ENCODE assay signal across 3 worm cellular contexts in genomic region chrIV:4650624-4651094, ce11.
TF ChIP-seq lines count a peak whose summit lies in the region.

ubc-9 (plus strand) TSS chrIV:4651044.

TF ChIP-seq in whole organism, L1 larva, 84 proteins besides CTCF, POLR2A, EP300 and RAD21 (continued from another document and continues in another):
- TF ChIP-seq aha-1 (tag; optimal IDR thresholded peaks at IDR 0.05; lab: Kevin White, UChicago) = peak; percentile 13
- no peak for TF ChIP-seq fkh-4 (tag; optimal IDR thresholded peaks at IDR 0.05; lab: Kevin White, UChicago; ENCODE audit: borderline replicate concordance)
- TF ChIP-seq nhr-71 (tag; optimal IDR thresholded peaks at IDR 0.05; lab: Kevin White, UChicago) = peak; percentile 88
- TF ChIP-seq jun-1 (tag; optimal IDR thresholded peaks at IDR 0.05; lab: Kevin White, UChicago) = no peak
- TF ChIP-seq unc-62 (GFP tag; optimal IDR thresholded peaks at IDR 0.05; lab: Kevin White, UChicago) = no peak
- peak; percentile 62 for TF ChIP-seq rnt-1 (tag; optimal IDR thresholded peaks at IDR 0.05; lab: Kevin White, UChicago)
- no peak for TF ChIP-seq pag-3 (tag; optimal IDR thresholded peaks at IDR 0.05; lab: Kevin White, UChicago; ENCODE audit: borderline replicate concordance, insufficient read depth)
- TF ChIP-seq egl-27 (tag; optimal IDR thresholded peaks at IDR 0.05; lab: Kevin White, UChicago) = no peak
- peak; percentile 22 for TF ChIP-seq irx-1 (tag; optimal IDR thresholded peaks at IDR 0.05; lab: Kevin White, UChicago)
- TF ChIP-seq unc-86 (tag; optimal IDR thresholded peaks at IDR 0.05; lab: Kevin White, UChicago) = peak; percentile 70
- peak; percentile 56 for TF ChIP-seq skn-1 (tag; optimal IDR thresholded peaks at IDR 0.05; lab: Kevin White, UChicago)
- TF ChIP-seq efl-3 (GFP tag; optimal IDR thresholded peaks at IDR 0.05; lab: Kevin White, UChicago) = no peak
- peak; percentile 16 for TF ChIP-seq F16B12.6 (tag; optimal IDR thresholded peaks at IDR 0.05; lab: Kevin White, UChicago)
- peak; percentile 59 for TF ChIP-seq grh-1 (GFP tag; IDR thresholded peaks at IDR 0.05; lab: Robert Waterston, UW)
- TF ChIP-seq snpc-4 (tag; optimal IDR thresholded peaks at IDR 0.05; lab: Kevin White, UChicago) = peak; percentile 47
- TF ChIP-seq lin-14 (GFP tag; optimal IDR thresholded peaks at IDR 0.05; lab: Kevin White, UChicago) = peak; percentile 83
- TF ChIP-seq lin-15B (tag; optimal IDR thresholded peaks at IDR 0.05; lab: Kevin White, UChicago) = peak; percentile 70
- no peak for TF ChIP-seq ces-1 (GFP tag; optimal IDR thresholded peaks at IDR 0.05; lab: Kevin White, UChicago)
- peak; percentile 43 for TF ChIP-seq nhr-77 (tag; optimal IDR thresholded peaks at IDR 0.05; lab: Kevin White, UChicago)
- peak; percentile 81 for TF ChIP-seq nhr-19 (GFP tag; conservative IDR thresholded peaks at IDR 0.05; lab: Robert Waterston, UW)
- TF ChIP-seq elt-2 (tag; optimal IDR thresholded peaks at IDR 0.05; lab: Kevin White, UChicago) = peak; percentile 31
- peak; percentile 72 for TF ChIP-seq fkh-8 (tag; optimal IDR thresholded peaks at IDR 0.05; lab: Kevin White, UChicago)
- no peak for TF ChIP-seq ceh-63 (GFP tag; optimal IDR thresholded peaks at IDR 0.05; lab: Kevin White, UChicago)
- no peak for TF ChIP-seq hpl-2 (GFP tag; optimal IDR thresholded peaks at IDR 0.05; lab: Kevin White, UChicago)
- TF ChIP-seq pax-3 (tag; optimal IDR thresholded peaks at IDR 0.05; lab: Kevin White, UChicago) = peak; percentile 56
- TF ChIP-seq isw-1 (GFP tag; IDR thresholded peaks at IDR 0.05; lab: Robert Waterston, UW) = peak; percentile 69
- TF ChIP-seq nhr-76 (tag; optimal IDR thresholded peaks at IDR 0.05; lab: Kevin White, UChicago) = no peak
- peak; percentile 26 for TF ChIP-seq ztf-4 (tag; optimal IDR thresholded peaks at IDR 0.05; lab: Kevin White, UChicago)
- TF ChIP-seq egl-13 (tag; optimal IDR thresholded peaks at IDR 0.05; lab: Kevin White, UChicago) = peak; percentile 54
- no peak for TF ChIP-seq nhr-11 (tag; optimal IDR thresholded peaks at IDR 0.05; lab: Kevin White, UChicago)
- no peak for TF ChIP-seq ceh-90 (tag; optimal IDR thresholded peaks at IDR 0.05; lab: Kevin White, UChicago)
- peak; percentile 49 for TF ChIP-seq blmp-1 (tag; optimal IDR thresholded peaks at IDR 0.05; lab: Kevin White, UChicago)
- TF ChIP-seq zip-4 (GFP tag; optimal IDR thresholded peaks at IDR 0.05; lab: Kevin White, UChicago) = peak; percentile 69
- TF ChIP-seq unc-98 (GFP tag; IDR thresholded peaks at IDR 0.05; lab: Robert Waterston, UW) = no peak
- no peak for TF ChIP-seq aly-2 (tag; optimal IDR thresholded peaks at IDR 0.05; lab: Kevin White, UChicago)
- TF ChIP-seq sup-37 (GFP tag; optimal IDR thresholded peaks at IDR 0.05; lab: Kevin White, UChicago) = no peak
- peak; percentile 85 for TF ChIP-seq nhr-85 (tag; lab: Kevin White, UChicago)
- peak; percentile 35 for TF ChIP-seq sox-4 (tag; optimal IDR thresholded peaks at IDR 0.05; lab: Kevin White, UChicago)
- TF ChIP-seq swsn-7 (tag; optimal IDR thresholded peaks at IDR 0.05; lab: Kevin White, UChicago) = peak; percentile 76
- peak; percentile 51 for TF ChIP-seq mep-1 (tag; optimal IDR thresholded peaks at IDR 0.05; lab: Kevin White, UChicago)
- TF ChIP-seq lin-13 (GFP tag; optimal IDR thresholded peaks at IDR 0.05; lab: Kevin White, UChicago) = peak; percentile 88
- TF ChIP-seq snu-23 (GFP tag; optimal IDR thresholded peaks at IDR 0.05; lab: Kevin White, UChicago) = peak; percentile 88
- peak; percentile 83 for TF ChIP-seq nhr-20 (tag; optimal IDR thresholded peaks at IDR 0.05; lab: Kevin White, UChicago)
- peak in 2 of 6 experiments; percentile 18 to 25 for TF ChIP-seq elt-3 (tag; optimal IDR thresholded peaks at IDR 0.05; lab: Kevin White, UChicago)
- peak; percentile 30 for TF ChIP-seq C04F5.9 (tag; optimal IDR thresholded peaks at IDR 0.05; lab: Kevin White, UChicago)

TF ChIP-seq in whole organism, L3 larva, 47 proteins besides CTCF, POLR2A, EP300 and RAD21 (continued from another document):
- TF ChIP-seq nhr-77 (tag; optimal IDR thresholded peaks at IDR 0.05; lab: Kevin White, UChicago) (no peak), unc-39 (tag; optimal IDR thresholded peaks at IDR 0.05; lab: Kevin White, UChicago) (no peak), egl-27 (tag; optimal IDR thresholded peaks at IDR 0.05; lab: Kevin White, UChicago) (no peak), jun-1 (tag; optimal IDR thresholded peaks at IDR 0.05; lab: Kevin White, UChicago) (peak; percentile 37), pha-4 (tag; optimal IDR thresholded peaks at IDR 0.05; lab: Kevin White, UChicago) (peak; percentile 71), ceh-16 (tag; optimal IDR thresholded peaks at IDR 0.05; lab: Kevin White, UChicago) (no peak), ceh-28 (tag; optimal IDR thresholded peaks at IDR 0.05; lab: Kevin White, UChicago) (peak; percentile 92), zag-1 (tag; optimal IDR thresholded peaks at IDR 0.05; lab: Kevin White, UChicago) (no peak), fkh-2 (tag; optimal IDR thresholded peaks at IDR 0.05; lab: Kevin White, UChicago) (no peak), fkh-10 (GFP tag; optimal IDR thresholded peaks at IDR 0.05; lab: Kevin White, UChicago) (no peak), mdl-1 (tag; optimal IDR thresholded peaks at IDR 0.05; lab: Kevin White, UChicago) (no peak), aly-2 (tag; optimal IDR thresholded peaks at IDR 0.05; lab: Kevin White, UChicago) (no peak), lsy-12 (tag; optimal IDR thresholded peaks at IDR 0.05; lab: Kevin White, UChicago) (no peak), nhr-23 (tag; optimal IDR thresholded peaks at IDR 0.05; lab: Kevin White, UChicago) (peak; percentile 81), nfya-1 (tag; optimal IDR thresholded peaks at IDR 0.05; lab: Kevin White, UChicago; ENCODE audit: insufficient read depth) (peak; percentile 82), ztf-11 (tag; optimal IDR thresholded peaks at IDR 0.05; lab: Kevin White, UChicago) (no peak), elt-1 (tag; optimal IDR thresholded peaks at IDR 0.05; lab: Kevin White, UChicago) (no peak), nhr-25 (tag; optimal IDR thresholded peaks at IDR 0.05; lab: Kevin White, UChicago) (peak; percentile 75), hmg-11 (tag; optimal IDR thresholded peaks at IDR 0.05; lab: Kevin White, UChicago) (peak; percentile 72), sea-2 (GFP tag; optimal IDR thresholded peaks at IDR 0.05; lab: Kevin White, UChicago) (no peak), nhr-43 (tag; optimal IDR thresholded peaks at IDR 0.05; lab: Kevin White, UChicago; ENCODE audit: poor library complexity, severe bottlenecking) (peak; percentile 61), ZK546.5 (tag; optimal IDR thresholded peaks at IDR 0.05; lab: Kevin White, UChicago) (no peak), elt-3 (tag; optimal IDR thresholded peaks at IDR 0.05; lab: Kevin White, UChicago) (no peak), daf-12 (tag; optimal IDR thresholded peaks at IDR 0.05; lab: Kevin White, UChicago) (no peak), mml-1 (tag; optimal IDR thresholded peaks at IDR 0.05; lab: Kevin White, UChicago) (no peak), snpc-4 (tag; optimal IDR thresholded peaks at IDR 0.05; lab: Kevin White, UChicago) (peak; percentile 59), R02D3.7 (tag; optimal IDR thresholded peaks at IDR 0.05; lab: Kevin White, UChicago) (no peak)

TF ChIP-seq in whole organism, young adult, 124 proteins besides CTCF, POLR2A, EP300 and RAD21 (continued from another document and continues in another):
- peak; percentile 75 for TF ChIP-seq lsy-27 (tag; optimal IDR thresholded peaks at IDR 0.05; lab: Kevin White, UChicago; ENCODE audit: borderline replicate concordance, insufficient read depth)
- no peak for TF ChIP-seq somi-1 (GFP tag; optimal IDR thresholded peaks at IDR 0.05; lab: Kevin White, UChicago)
- TF ChIP-seq Y56A3A.18 (GFP tag; IDR thresholded peaks at IDR 0.05; lab: Robert Waterston, UW) = no peak
- TF ChIP-seq D2030.7 (GFP tag; IDR thresholded peaks at IDR 0.05; lab: Robert Waterston, UW) = peak; percentile 81
- TF ChIP-seq aptf-3 (GFP tag; IDR thresholded peaks at IDR 0.05; lab: Robert Waterston, UW) = no peak
- no peak for TF ChIP-seq let-526 (GFP tag; IDR thresholded peaks at IDR 0.05; lab: Robert Waterston, UW)
- TF ChIP-seq ceh-100 (GFP tag; IDR thresholded peaks at IDR 0.05; lab: Robert Waterston, UW) = peak; percentile 85
- peak; percentile 30 for TF ChIP-seq hrde-1 (tag; optimal IDR thresholded peaks at IDR 0.05; lab: Kevin White, UChicago; ENCODE audit: borderline replicate concordance)
- 0 out of 2 replicates have a peak, but pooled peaks have one; percentile 28 for TF ChIP-seq C06A6.2 (GFP tag; conservative IDR thresholded peaks at IDR 0.05; lab: Robert Waterston, UW)
- TF ChIP-seq mel-28 (tag; optimal IDR thresholded peaks at IDR 0.05; lab: Kevin White, UChicago; ENCODE audit: borderline replicate concordance) = no peak
- TF ChIP-seq sea-2 (GFP tag; IDR thresholded peaks at IDR 0.05; lab: Robert Waterston, UW) = no peak
- TF ChIP-seq madf-10 (tag; optimal IDR thresholded peaks at IDR 0.05; lab: Kevin White, UChicago) = peak; percentile 92
- TF ChIP-seq snpc-1.3 (tag; optimal IDR thresholded peaks at IDR 0.05; lab: Kevin White, UChicago; ENCODE audit: insufficient read depth) = peak; percentile 58
- TF ChIP-seq madf-6 (GFP tag; IDR thresholded peaks at IDR 0.05; lab: Robert Waterston, UW) = peak; percentile 97
- TF ChIP-seq ztf-28 (GFP tag; IDR thresholded peaks at IDR 0.05; lab: Robert Waterston, UW) = no peak
- TF ChIP-seq lir-1 (GFP tag; conservative IDR thresholded peaks at IDR 0.05; lab: Robert Waterston, UW) = peak; percentile 59; the same call in 1 of the 2 replicates
- peak; percentile 90 for TF ChIP-seq madf-8 (GFP tag; conservative IDR thresholded peaks at IDR 0.05; lab: Robert Waterston, UW)
- no peak for TF ChIP-seq F52B5.7 (tag; optimal IDR thresholded peaks at IDR 0.05; lab: Kevin White, UChicago)
- peak; percentile 81 for TF ChIP-seq mcd-1 (GFP tag; IDR thresholded peaks at IDR 0.05; lab: Robert Waterston, UW)
- no peak for TF ChIP-seq ztf-25 (GFP tag; IDR thresholded peaks at IDR 0.05; lab: Robert Waterston, UW)
- no peak for TF ChIP-seq mes-4 (tag; optimal IDR thresholded peaks at IDR 0.05; lab: Kevin White, UChicago)
- no peak for TF ChIP-seq dpff-1 (tag; optimal IDR thresholded peaks at IDR 0.05; lab: Kevin White, UChicago)
- no peak for TF ChIP-seq B0035.1 (tag; optimal IDR thresholded peaks at IDR 0.05; lab: Kevin White, UChicago)
- peak; percentile 58 for TF ChIP-seq unc-130 (GFP tag; optimal IDR thresholded peaks at IDR 0.05; lab: Kevin White, UChicago)
- TF ChIP-seq snpc-3.4 (tag; optimal IDR thresholded peaks at IDR 0.05; lab: Kevin White, UChicago) = peak; percentile 79
- no peak for TF ChIP-seq fkh-3 (tag; optimal IDR thresholded peaks at IDR 0.05; lab: Kevin White, UChicago)
- no peak for TF ChIP-seq egl-44 (GFP tag; IDR thresholded peaks at IDR 0.05; lab: Robert Waterston, UW)
- TF ChIP-seq hmg-20 (GFP tag; IDR thresholded peaks at IDR 0.05; lab: Robert Waterston, UW) = no peak
- no peak for TF ChIP-seq akir-1 (GFP tag; optimal IDR thresholded peaks at IDR 0.05; lab: Kevin White, UChicago)
- TF ChIP-seq ZK185.1 (tag; optimal IDR thresholded peaks at IDR 0.05; lab: Kevin White, UChicago; ENCODE audit: poor library complexity, severe bottlenecking) = peak; percentile 57
- peak; percentile 77 for TF ChIP-seq lin-26 (GFP tag; IDR thresholded peaks at IDR 0.05; lab: Robert Waterston, UW)
- TF ChIP-seq nhr-90 (tag; optimal IDR thresholded peaks at IDR 0.05; lab: Kevin White, UChicago) = peak; percentile 6
- no peak for TF ChIP-seq F57C9.4 (tag; optimal IDR thresholded peaks at IDR 0.05; lab: Kevin White, UChicago)
- TF ChIP-seq dpl-1 (GFP tag; optimal IDR thresholded peaks at IDR 0.05; lab: Kevin White, UChicago) = peak; percentile 84
- peak; percentile 65; the same call in 1 of the 2 replicates for TF ChIP-seq egrh-3 (GFP tag; IDR thresholded peaks at IDR 0.05; lab: Robert Waterston, UW)
- TF ChIP-seq rcor-1 (GFP tag; IDR thresholded peaks at IDR 0.05; lab: Robert Waterston, UW) = peak; percentile 86
- no peak for TF ChIP-seq gei-17 (GFP tag; optimal IDR thresholded peaks at IDR 0.05; lab: Kevin White, UChicago)
- TF ChIP-seq lag-1 (GFP tag; IDR thresholded peaks at IDR 0.05; lab: Robert Waterston, UW) = no peak
- peak; percentile 89 for TF ChIP-seq madf-3 (GFP tag; IDR thresholded peaks at IDR 0.05; lab: Robert Waterston, UW)
- TF ChIP-seq hsf-1 (GFP tag; IDR thresholded peaks at IDR 0.05; lab: Robert Waterston, UW) = peak; percentile 95
- peak; percentile 52 for TF ChIP-seq F49E8.2 (tag; optimal IDR thresholded peaks at IDR 0.05; lab: Kevin White, UChicago; ENCODE audit: insufficient read depth)
- no peak for TF ChIP-seq bed-2 (GFP tag; IDR thresholded peaks at IDR 0.05; lab: Robert Waterston, UW)
- no peak for TF ChIP-seq ceh-58 (GFP tag; IDR thresholded peaks at IDR 0.05; lab: Robert Waterston, UW)
- peak; percentile 80 for TF ChIP-seq Y53G8AR.9 (GFP tag; conservative IDR thresholded peaks at IDR 0.05; lab: Robert Waterston, UW)
- TF ChIP-seq lin-40 (tag; optimal IDR thresholded peaks at IDR 0.05; lab: Kevin White, UChicago) = peak; percentile 57
- peak; percentile 1 for TF ChIP-seq die-1 (tag; optimal IDR thresholded peaks at IDR 0.05; lab: Kevin White, UChicago)
- TF ChIP-seq aptf-2 (GFP tag; conservative IDR thresholded peaks at IDR 0.05; lab: Robert Waterston, UW) = no peak
- TF ChIP-seq hlh-12 (tag; optimal IDR thresholded peaks at IDR 0.05; lab: Kevin White, UChicago) = no peak
- TF ChIP-seq ceh-79 (tag; optimal IDR thresholded peaks at IDR 0.05; lab: Kevin White, UChicago) = no peak
- no peak for TF ChIP-seq F10E7.11 (tag; optimal IDR thresholded peaks at IDR 0.05; lab: Kevin White, UChicago)
- no peak for TF ChIP-seq T26A5.8 (tag; optimal IDR thresholded peaks at IDR 0.05; lab: Kevin White, UChicago)
- peak; percentile 93 for TF ChIP-seq tlf-1 (GFP tag; optimal IDR thresholded peaks at IDR 0.05; lab: Kevin White, UChicago)
- no peak for TF ChIP-seq F55B11.4 (tag; optimal IDR thresholded peaks at IDR 0.05; lab: Kevin White, UChicago; ENCODE audit: borderline replicate concordance, insufficient read depth)
- TF ChIP-seq lin-54 (GFP tag; optimal IDR thresholded peaks at IDR 0.05; lab: Kevin White, UChicago) = peak; percentile 91
- TF ChIP-seq K11D2.4 (GFP tag; IDR thresholded peaks at IDR 0.05; lab: Robert Waterston, UW) = no peak
- TF ChIP-seq ztf-6 (GFP tag; IDR thresholded peaks at IDR 0.05; lab: Robert Waterston, UW) = no peak
- no peak for TF ChIP-seq F22D6.2 (tag; optimal IDR thresholded peaks at IDR 0.05; lab: Kevin White, UChicago)
- peak; percentile 4 for TF ChIP-seq atf-7 (tag; optimal IDR thresholded peaks at IDR 0.05; lab: Kevin White, UChicago)
- TF ChIP-seq nhr-27 (tag; optimal IDR thresholded peaks at IDR 0.05; lab: Kevin White, UChicago) = no peak
- no peak for TF ChIP-seq sdz-38 (tag; optimal IDR thresholded peaks at IDR 0.05; lab: Kevin White, UChicago)
- TF ChIP-seq ztf-18 (tag; optimal IDR thresholded peaks at IDR 0.05; lab: Kevin White, UChicago) = peak; percentile 67
- TF ChIP-seq T07F8.4 (tag; optimal IDR thresholded peaks at IDR 0.05; lab: Kevin White, UChicago) = no peak
- peak; percentile 3 for TF ChIP-seq repo-1 (tag; optimal IDR thresholded peaks at IDR 0.05; lab: Kevin White, UChicago)
- TF ChIP-seq nhr-179 (tag; optimal IDR thresholded peaks at IDR 0.05; lab: Kevin White, UChicago) = no peak
- no peak for TF ChIP-seq B0261.1 (tag; optimal IDR thresholded peaks at IDR 0.05; lab: Kevin White, UChicago)
- peak; percentile 25 for TF ChIP-seq snpc-4 (GFP tag; optimal IDR thresholded peaks at IDR 0.05; lab: Kevin White, UChicago)
- peak; percentile 49 to 78 (median 67) for TF ChIP-seq snpc-4 (tag; optimal IDR thresholded peaks at IDR 0.05; lab: Kevin White, UChicago)
- no peak for TF ChIP-seq pha-4 (tag; optimal IDR thresholded peaks at IDR 0.05; lab: Kevin White, UChicago)
- no peak for TF ChIP-seq F57A8.1 (GFP tag; optimal IDR thresholded peaks at IDR 0.05; lab: Kevin White, UChicago)
- no peak for TF ChIP-seq ets-4 (GFP tag; optimal IDR thresholded peaks at IDR 0.05; lab: Kevin White, UChicago)
- TF ChIP-seq tbp1 (GFP tag; optimal IDR thresholded peaks at IDR 0.05; lab: Kevin White, UChicago) = peak; percentile 66
- TF ChIP-seq ztf-22 (GFP tag; optimal IDR thresholded peaks at IDR 0.05; lab: Kevin White, UChicago) = no peak
